Worm (Caenorhabditis elegans): Measurements from ENCODE around the gene F56A11.5.

- TF ChIP-seq madf-6 (GFP tag; IDR thresholded peaks at IDR 0.05) (no peak), ccch-3 (GFP tag; optimal IDR thresholded peaks at IDR 0.05) (no peak), sdz-38 (tag; optimal IDR thresholded peaks at IDR 0.05) (no peak), nfyb-1 (GFP tag; IDR thresholded peaks at IDR 0.05) (no peak), nhr-90 (tag; optimal IDR thresholded peaks at IDR 0.05) (no peak)
Observed at ce11 chrIV:558735-559284, 11.8 kb downstream of the F56A11.5 start, which contains the start of gene efn-4.
